Fruit fly (Drosophila melanogaster) whole organism, adult: Measurements from ENCODE around the gene CG4970.

Experiments
- CG11617 ChIP-seq: fragments of 200-800 bp; sonication (Bioruptor generic); optimal IDR thresholded peaks from 2 replicates; lab custom pipeline; 2017; ENCODE audit warnings: mild to moderate bottlenecking, missing biosample characterization, missing genetic modification reagents, missing genetic modification characterization
- CG12768 ChIP-seq: fragments of 200-800 bp; sonication (Bioruptor generic); optimal IDR thresholded peaks from 2 replicates; lab custom pipeline; 2017; ENCODE audit warnings: missing biosample characterization, missing genetic modification characterization, mild to moderate bottlenecking, moderate library complexity, missing genetic modification reagents
- CG14711 ChIP-seq: fragments of 200-800 bp; sonication (Bioruptor generic); optimal IDR thresholded peaks from 2 replicates; lab custom pipeline; 2018; ENCODE audit warnings: missing biosample characterization, mild to moderate bottlenecking, missing genetic modification characterization, moderate library complexity
- CG1620 ChIP-seq: fragments of 200-800 bp; sonication (Bioruptor generic); optimal IDR thresholded peaks from 2 replicates; lab custom pipeline; 2016; ENCODE audit warnings: missing biosample characterization, missing genetic modification characterization
- CG33017 ChIP-seq: fragments of 200-800 bp; sonication (Bioruptor generic); optimal IDR thresholded peaks from 2 replicates; lab custom pipeline; 2018; ENCODE audit warnings: missing biosample characterization, mild to moderate bottlenecking, missing genetic modification characterization, moderate library complexity
- CG5204 ChIP-seq: fragments of 200-800 bp; sonication (Bioruptor generic); optimal IDR thresholded peaks from 2 replicates; lab custom pipeline; 2016; ENCODE audit warnings: missing biosample characterization, missing genetic modification characterization
- CG7045 ChIP-seq: fragments of 200-800 bp; sonication (Bioruptor generic); optimal IDR thresholded peaks from 2 replicates; lab custom pipeline; 2017; ENCODE audit warnings: missing biosample characterization, mild to moderate bottlenecking, missing genetic modification characterization
- CG7101 ChIP-seq: fragments of 200-800 bp; sonication (Bioruptor generic); optimal IDR thresholded peaks from 2 replicates; lab custom pipeline; 2018; ENCODE audit warnings: missing biosample characterization, mild to moderate bottlenecking, missing genetic modification characterization, moderate library complexity
- Clk ChIP-seq: fragments of 200-800 bp; sonication (Bioruptor generic); optimal IDR thresholded peaks from 2 replicates; lab custom pipeline; 2017; ENCODE audit warnings: missing biosample characterization, missing genetic modification characterization
- Crg-1 ChIP-seq: fragments of 200-800 bp; sonication (Bioruptor generic); optimal IDR thresholded peaks from 2 replicates; lab custom pipeline; 2016; ENCODE audit warnings: missing biosample characterization, missing genetic modification characterization
- Hr96 ChIP-seq: fragments of 200-800 bp; sonication (Bioruptor generic); optimal IDR thresholded peaks from 2 replicates; lab custom pipeline; 2016; ENCODE audit warnings: missing biosample characterization, missing genetic modification characterization
- Mnt ChIP-seq: fragments of 200-800 bp; sonication (Bioruptor generic); optimal IDR thresholded peaks from 2 replicates; lab custom pipeline; 2016; ENCODE audit warnings: missing biosample characterization, mild to moderate bottlenecking, missing genetic modification characterization
- bab1 ChIP-seq: fragments of 200-800 bp; sonication (Bioruptor generic); optimal IDR thresholded peaks from 3 replicates; lab custom pipeline; 2019; ENCODE audit warnings: missing biosample characterization, mild to moderate bottlenecking, missing genetic modification characterization, moderate library complexity
- cic ChIP-seq: fragments of 200-800 bp; sonication (Bioruptor generic); optimal IDR thresholded peaks from 2 replicates; lab custom pipeline; 2017; ENCODE audit warnings: missing biosample characterization, mild to moderate bottlenecking, missing genetic modification characterization, moderate library complexity
- cnc ChIP-seq, 2 experiments: fragments of >200 bp; optimal IDR thresholded peaks; 2 replicates each; lab custom pipeline; 2017
- kay ChIP-seq: fragments of 200-800 bp; sonication (Bioruptor generic); peaks from one replicate; lab custom pipeline; 2016; ENCODE audit warnings: missing biosample characterization, missing genetic modification characterization, borderline replicate concordance
- ovo ChIP-seq: fragments of 200-800 bp; sonication (Bioruptor generic); optimal IDR thresholded peaks from 2 replicates; lab custom pipeline; 2016; ENCODE audit warnings: missing biosample characterization, missing genetic modification characterization
- pad ChIP-seq: fragments of 200-800 bp; sonication (Bioruptor generic); optimal IDR thresholded peaks from 3 replicates; lab custom pipeline; 2017; ENCODE audit warnings: missing biosample characterization, missing genetic modification characterization, mild to moderate bottlenecking, moderate library complexity, missing genetic modification reagents
- tj ChIP-seq: fragments of 200-800 bp; sonication (Bioruptor generic); optimal IDR thresholded peaks from 3 replicates; lab custom pipeline; 2017; ENCODE audit warnings: missing biosample characterization, mild to moderate bottlenecking, missing genetic modification characterization, moderate library complexity
- toe ChIP-seq: fragments of 200-800 bp; sonication (Bioruptor generic); optimal IDR thresholded peaks from 2 replicates; lab custom pipeline; 2016; ENCODE audit warnings: missing biosample characterization, missing genetic modification characterization

Gene CG4970

dm6 chr2L:11516526-11517441, at the start of gene CG4970, which contains the start of gene Dlg5:
TSS of gene CG4970 (plus strand) at chr2L:11517391.
TSS of gene Dlg5 (minus strand) at chr2L:11517081.
- TF ChIP-seq CG11617 (GFP tag; lab: Kevin White, UChicago) (no peak), Clk (GFP tag; lab: Kevin White, UChicago) (no peak), tj (GFP tag; lab: Kevin White, UChicago) (peak; percentile 2), ovo (GFP tag; lab: Kevin White, UChicago) (peak; percentile 75), Hr96 (peak; percentile 0), pad (peak; percentile 52), bab1 (GFP tag; lab: Kevin White, UChicago) (peak; percentile 9), Mnt (GFP tag; lab: Kevin White, UChicago) (peak; percentile 17), cic (GFP tag; lab: Kevin White, UChicago) (peak; percentile 92), kay (GFP tag; lab: Kevin White, UChicago) (no peak), CG12768 (GFP tag; lab: Kevin White, UChicago) (peak; percentile 45), CG7045 (GFP tag; lab: Kevin White, UChicago) (peak; percentile 7)

dm6 chr2L:11468082-11468481, 49.1 kb upstream of the CG4970 start:
- TF ChIP-seq cnc (optimal IDR thresholded peaks at IDR 0.05; lab: Kevin White, UChicago) = no peak
- TF ChIP-seq CG12768 (GFP tag; lab: Kevin White, UChicago) = no peak
- TF ChIP-seq kay (GFP tag; lab: Kevin White, UChicago) = no peak
- no peak for TF ChIP-seq Mnt (GFP tag; lab: Kevin White, UChicago)
- no peak for TF ChIP-seq ovo (GFP tag; lab: Kevin White, UChicago)
- no peak for TF ChIP-seq toe
- no peak for TF ChIP-seq CG14711 (tag; lab: Kevin White, UChicago)
- no peak for TF ChIP-seq pad
- TF ChIP-seq CG11617 (GFP tag; lab: Kevin White, UChicago) = no peak
- no peak for TF ChIP-seq Clk (GFP tag; lab: Kevin White, UChicago)

- no peak for TF ChIP-seq Crg-1
- TF ChIP-seq CG7045 (GFP tag; lab: Kevin White, UChicago) = no peak
- TF ChIP-seq bab1 (GFP tag; lab: Kevin White, UChicago) = no peak
- no peak for TF ChIP-seq CG7101 (tag; lab: Kevin White, UChicago)
- TF ChIP-seq cic (GFP tag; lab: Kevin White, UChicago) = no peak
- no peak for TF ChIP-seq Clk (GFP tag; lab: Kevin White, UChicago)
- TF ChIP-seq pad = no peak
- TF ChIP-seq CG5204 (GFP tag; lab: Kevin White, UChicago) = no peak
- TF ChIP-seq Hr96 = no peak
- TF ChIP-seq cnc (optimal IDR thresholded peaks at IDR 0.05; lab: Kevin White, UChicago) = no peak
- TF ChIP-seq CG12768 (GFP tag; lab: Kevin White, UChicago) = no peak
- no peak for TF ChIP-seq CG1620 (GFP tag; lab: Kevin White, UChicago)
- no peak for TF ChIP-seq CG11617 (GFP tag; lab: Kevin White, UChicago)
- no peak for TF ChIP-seq CG33017 (tag; lab: Kevin White, UChicago)
Measured at dm6 chr2L:11469973-11470372, 47.2 kb upstream of the CG4970 start.

- TF ChIP-seq kay (GFP tag; lab: Kevin White, UChicago) (no peak), Hr96 (no peak), CG12768 (GFP tag; lab: Kevin White, UChicago) (no peak), CG14711 (tag; lab: Kevin White, UChicago) (no peak), CG7045 (GFP tag; lab: Kevin White, UChicago) (no peak), CG7101 (tag; lab: Kevin White, UChicago) (no peak), CG33017 (tag; lab: Kevin White, UChicago) (no peak), CG5204 (GFP tag; lab: Kevin White, UChicago) (no peak)
Measured at dm6 chr2L:11471979-11472514, 45.1 kb upstream of the CG4970 start.

- TF ChIP-seq bab1 (GFP tag; lab: Kevin White, UChicago) (no peak), CG14711 (tag; lab: Kevin White, UChicago) (no peak), toe (no peak)
Measured at dm6 chr2L:11474960-11475359, 42.2 kb upstream of the CG4970 start.

dm6 chr2L:11484407-11484806, 32.8 kb upstream of the CG4970 start, which contains the start of the genes CG43355 and sala:
TSS of gene CG43355 (plus strand) at chr2L:11484707.
TSS of gene sala (plus strand) at chr2L:11484707.
- TF ChIP-seq Hr96 = no peak
- TF ChIP-seq kay (GFP tag; lab: Kevin White, UChicago) = peak; percentile 61
- no peak for TF ChIP-seq CG7101 (tag; lab: Kevin White, UChicago)
